Worm (Caenorhabditis elegans) whole organism, late embryonic: ENCODE results near the gene pqn-41.

ENCODE experiments used
- ama-1 ChIP-seq: fragments of 150-350 bp; optimal IDR thresholded peaks from 2 replicates; lab custom pipeline; 2014
- unc-3 ChIP-seq, 2 experiments: fragments of 200-800 bp in 1 of 2; sonication (Bioruptor generic) in 1 of 2; sonication (generic microtip) in 1 of 2; conservative IDR thresholded peaks in 1 of 2; optimal IDR thresholded peaks in 1 of 2; 2 replicates each; pipeline versions ENCODE4 v1.3.6 to Lab custom; 2016 to 2022; ENCODE audit warnings: missing compliant biosample characterization in 2 of 2, missing genetic modification characterization in 2 of 2, missing genetic modification reagents in 1 of 2
- unc-42 ChIP-seq: sonication (generic microtip); optimal IDR thresholded peaks from 2 replicates; lab custom pipeline; 2016; ENCODE audit warnings: missing genotype, missing genetic modification characterization, missing compliant biosample characterization
- zip-5 ChIP-seq: sonication (generic microtip); optimal IDR thresholded peaks from 2 replicates; lab custom pipeline; 2016; ENCODE audit warnings: missing genetic modification characterization, missing compliant biosample characterization

DNA sequence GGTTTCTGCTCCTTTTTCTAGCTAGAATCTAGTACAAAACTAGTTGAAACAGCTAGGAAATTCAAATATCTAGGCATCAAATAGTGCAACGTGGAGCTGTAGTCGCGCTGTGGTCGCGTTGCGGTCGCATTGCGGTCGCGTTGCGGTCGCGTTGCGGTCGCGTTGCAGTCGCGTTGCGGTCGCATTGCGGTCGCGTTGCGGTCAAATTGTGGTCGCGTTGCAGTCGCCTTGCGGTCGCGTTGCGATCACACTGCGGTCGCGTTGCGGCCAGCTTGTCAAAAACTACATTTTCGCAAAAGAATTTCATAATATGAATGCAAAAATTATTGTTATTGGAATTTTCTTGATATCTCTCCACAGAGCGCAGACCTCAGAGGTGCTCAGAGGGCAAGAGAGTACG is 70.2 kb downstream of the pqn-41 start:
- TF ChIP-seq unc-3 (GFP tag; conservative IDR thresholded peaks at IDR 0.05; lab: Robert Waterston, UW) (no peak), unc-3 (tag; optimal IDR thresholded peaks at IDR 0.05; lab: Kevin White, UChicago) (no peak), zip-5 (no peak), unc-42 (tag; lab: Kevin White, UChicago) (no peak), ama-1 (lab: Kevin White, UChicago) (no peak)
